Fruit fly (Drosophila melanogaster) whole organism, embryonic: ENCODE data around the gene FBXO11.
A peak's percentile ranks its signal among the peaks of the same experiment; 100 is the strongest.

Source experiments
- Antp ChIP-seq: fragments of 200-800 bp; sonication (Bioruptor generic); optimal IDR thresholded peaks from 3 replicates; lab custom pipeline; 2016; ENCODE audit warnings: missing biosample characterization, missing genetic modification characterization
- Asciz ChIP-seq: fragments of 200-800 bp; sonication (Bioruptor generic); optimal IDR thresholded peaks from 2 replicates; lab custom pipeline; 2017; ENCODE audit warnings: missing biosample characterization, mild to moderate bottlenecking, missing genetic modification characterization, missing genetic modification reagents
- BtbVII ChIP-seq: fragments of 200-800 bp; sonication (Bioruptor generic); optimal IDR thresholded peaks from 3 replicates; lab custom pipeline; 2017; ENCODE audit warnings: missing biosample characterization, mild to moderate bottlenecking, missing genetic modification characterization
- CG10543 ChIP-seq: fragments of 200-800 bp; sonication (Bioruptor generic); optimal IDR thresholded peaks from 3 replicates; lab custom pipeline; 2017; ENCODE audit warnings: missing biosample characterization, mild to moderate bottlenecking, missing genetic modification characterization, moderate library complexity
- CG11695 ChIP-seq: fragments of 200-800 bp; sonication (Bioruptor generic); IDR thresholded peaks from 3 replicates; pipeline ENCODE4 v1.3.6; 2022; ENCODE audit warnings: missing biosample characterization, missing genetic modification characterization
- CG14965 ChIP-seq: fragments of 200-800 bp; sonication (Bioruptor generic); optimal IDR thresholded peaks from 2 replicates; lab custom pipeline; 2016; ENCODE audit warnings: missing biosample characterization, missing genetic modification characterization, borderline replicate concordance
- CG17186 ChIP-seq: fragments of 200-800 bp; sonication (Bioruptor generic); optimal IDR thresholded peaks from 3 replicates; lab custom pipeline; 2017; ENCODE audit warnings: missing biosample characterization, missing genetic modification reagents, missing genetic modification characterization
- CG1792 ChIP-seq: fragments of 200-800 bp; sonication (Bioruptor generic); optimal IDR thresholded peaks from 2 replicates; lab custom pipeline; 2016; ENCODE audit warnings: missing biosample characterization, missing genetic modification characterization
- CG30020 ChIP-seq: fragments of 200-800 bp; optimal IDR thresholded peaks from 2 replicates; lab custom pipeline; 2019; ENCODE audit warnings: missing biosample characterization, mild to moderate bottlenecking, missing genetic modification characterization, moderate library complexity
- CG4282 ChIP-seq: fragments of 200-800 bp; sonication (Bioruptor generic); optimal IDR thresholded peaks from 2 replicates; lab custom pipeline; 2016; ENCODE audit warnings: missing biosample characterization, missing genetic modification characterization
- CG5180 ChIP-seq: fragments of 200-800 bp; sonication (Bioruptor generic); optimal IDR thresholded peaks from 3 replicates; lab custom pipeline; 2017; ENCODE audit warnings: missing biosample characterization, missing genetic modification characterization, mild to moderate bottlenecking, moderate library complexity, missing genetic modification reagents
- CG6791 ChIP-seq: fragments of 200-800 bp; sonication (Bioruptor generic); IDR thresholded peaks from 3 replicates; pipeline ENCODE4 v1.3.6; 2022; ENCODE audit warnings: missing biosample characterization, missing genetic modification characterization; ENCODE audit not compliant: partially characterized antibody
- CG7987 ChIP-seq: fragments of 200-800 bp; sonication (Bioruptor generic); optimal IDR thresholded peaks from 2 replicates; lab custom pipeline; 2018; ENCODE audit warnings: missing biosample characterization, mild to moderate bottlenecking, missing genetic modification characterization, moderate library complexity
- CG9797 ChIP-seq: fragments of 200-800 bp; sonication (Bioruptor generic); optimal IDR thresholded peaks from 3 replicates; lab custom pipeline; 2018; ENCODE audit warnings: missing biosample characterization, mild to moderate bottlenecking, missing genetic modification characterization
- CG9876 ChIP-seq: fragments of 200-800 bp; sonication (Bioruptor generic); optimal IDR thresholded peaks from 2 replicates; lab custom pipeline; 2016; ENCODE audit warnings: missing biosample characterization, missing genetic modification characterization
- Dek ChIP-seq: fragments of 200-800 bp; sonication (Bioruptor generic); optimal IDR thresholded peaks from 3 replicates; lab custom pipeline; 2019; ENCODE audit warnings: missing biosample characterization, mild to moderate bottlenecking, missing genetic modification characterization, moderate library complexity
- Hmr ChIP-seq: fragments of 200-800 bp; sonication (Bioruptor generic); optimal IDR thresholded peaks from 3 replicates; lab custom pipeline; 2017; ENCODE audit warnings: mild to moderate bottlenecking, missing biosample characterization, missing genetic modification reagents, missing genetic modification characterization
- Kr ChIP-seq: fragments of 200-800 bp; sonication (Bioruptor generic); optimal IDR thresholded peaks from 2 replicates; lab custom pipeline; 2017; ENCODE audit warnings: missing biosample characterization, mild to moderate bottlenecking, missing genetic modification characterization
- MBD-R2 ChIP-seq: fragments of 200-800 bp; sonication (Bioruptor generic); IDR thresholded peaks from 2 replicates; pipeline ENCODE4 v1.3.6; 2022; ENCODE audit warnings: missing biosample characterization, missing genetic modification characterization
- Neu2 ChIP-seq: fragments of 200-800 bp; sonication (Bioruptor generic); optimal IDR thresholded peaks from 3 replicates; lab custom pipeline; 2016; ENCODE audit warnings: missing biosample characterization, missing genetic modification characterization, borderline replicate concordance
- Opbp ChIP-seq: fragments of 200-800 bp; sonication (Bioruptor generic); IDR thresholded peaks from 3 replicates; pipeline ENCODE4 v1.3.6; 2022; ENCODE audit warnings: missing biosample characterization, missing genetic modification characterization; ENCODE audit not compliant: partially characterized antibody
- Ptx1 ChIP-seq: fragments of 200-800 bp; sonication (Bioruptor generic); IDR thresholded peaks from 2 replicates; pipeline ENCODE4 v1.3.6; 2022; ENCODE audit warnings: missing biosample characterization, missing genetic modification characterization
- Sry-β ChIP-seq: fragments of 200-800 bp; sonication (Bioruptor generic); optimal IDR thresholded peaks from 2 replicates; lab custom pipeline; 2018; ENCODE audit warnings: missing biosample characterization, mild to moderate bottlenecking, missing genetic modification characterization, moderate library complexity
- Sry-δ ChIP-seq: fragments of 200-800 bp; sonication (Bioruptor generic); optimal IDR thresholded peaks from 2 replicates; lab custom pipeline; 2016; ENCODE audit warnings: missing biosample characterization, missing genetic modification characterization
- Stat92E ChIP-seq, 3 experiments: fragments of >200 bp in 2 of 3; fragments of 200-800 bp in 1 of 3; sonication (Bioruptor generic) in 1 of 3; optimal IDR thresholded peaks; 2 replicates each; lab custom pipeline; 2017 to 2019; ENCODE audit warnings: missing biosample characterization in 3 of 3, missing genetic modification characterization in 3 of 3, mild to moderate bottlenecking in 1 of 3, moderate library complexity in 1 of 3
- Trl ChIP-seq, 3 experiments: fragments of >200 bp in 2 of 3; fragments of 200-800 bp in 1 of 3; sonication (Bioruptor generic) in 1 of 3; optimal IDR thresholded peaks; 2 replicates in 1 of 3; 3 replicates in 2 of 3; lab custom pipeline; 2016 to 2017; ENCODE audit warnings: missing biosample characterization in 1 of 3, missing genetic modification characterization in 1 of 3
- ap ChIP-seq: fragments of 200-800 bp; sonication (Bioruptor generic); IDR thresholded peaks from 2 replicates; pipeline ENCODE4 v1.3.6; 2022; ENCODE audit warnings: missing biosample characterization, missing genetic modification characterization
- bab2 ChIP-seq: fragments of 200-800 bp; sonication (Bioruptor generic); optimal IDR thresholded peaks from 2 replicates; lab custom pipeline; 2016; ENCODE audit warnings: missing biosample characterization, missing genetic modification characterization
- cas ChIP-seq: fragments of 200-800 bp; sonication (Bioruptor generic); IDR thresholded peaks from 2 replicates; pipeline ENCODE4 v1.3.6; 2022; ENCODE audit warnings: missing biosample characterization, missing genetic modification characterization
- chinmo ChIP-seq: fragments of 200-800 bp; sonication (Bioruptor generic); IDR thresholded peaks from 4 replicates; pipeline ENCODE4 v1.3.6; 2022; ENCODE audit warnings: missing biosample characterization, missing genetic modification characterization; ENCODE audit not compliant: partially characterized antibody
- chn ChIP-seq: fragments of 200-800 bp; sonication (Bioruptor generic); optimal IDR thresholded peaks from 2 replicates; lab custom pipeline; 2016; ENCODE audit warnings: missing biosample characterization, missing genetic modification characterization
- dm ChIP-seq: fragments of 200-800 bp; sonication (Bioruptor generic); optimal IDR thresholded peaks from 3 replicates; lab custom pipeline; 2016; ENCODE audit warnings: missing biosample characterization, missing genetic modification characterization
- gem ChIP-seq: fragments of 200-800 bp; sonication (Bioruptor generic); optimal IDR thresholded peaks from 2 replicates; lab custom pipeline; 2019; ENCODE audit warnings: missing biosample characterization, mild to moderate bottlenecking, missing genetic modification characterization, moderate library complexity
- hkb ChIP-seq, 2 experiments: fragments of 200-800 bp in 1 of 2; fragments of >200 bp in 1 of 2; sonication (Bioruptor generic) in 1 of 2; IDR thresholded peaks in 1 of 2; optimal IDR thresholded peaks in 1 of 2; 2 replicates each; pipeline versions ENCODE4 v1.3.6 to Lab custom; 2017 to 2022; ENCODE audit warnings: missing biosample characterization in 1 of 2, missing genetic modification characterization in 1 of 2
- ind ChIP-seq: fragments of 200-800 bp; sonication (Bioruptor generic); optimal IDR thresholded peaks from 3 replicates; lab custom pipeline; 2016; ENCODE audit warnings: missing biosample characterization, missing genetic modification characterization
- inv ChIP-seq: fragments of 200-800 bp; sonication (Bioruptor generic); IDR thresholded peaks from 2 replicates; pipeline ENCODE4 v1.3.6; 2022; ENCODE audit warnings: missing biosample characterization, missing genetic modification characterization; ENCODE audit not compliant: partially characterized antibody
- kay ChIP-seq: fragments of 200-800 bp; sonication (Bioruptor generic); optimal IDR thresholded peaks from 2 replicates; lab custom pipeline; 2016; ENCODE audit warnings: missing biosample characterization, missing genetic modification characterization
- klu ChIP-seq: fragments of 200-800 bp; sonication (Bioruptor generic); IDR thresholded peaks from 2 replicates; pipeline ENCODE4 v1.3.6; 2022; ENCODE audit warnings: missing biosample characterization, missing genetic modification characterization
- lbe ChIP-seq: fragments of 200-800 bp; sonication (Bioruptor generic); optimal IDR thresholded peaks from 2 replicates; lab custom pipeline; 2016; ENCODE audit warnings: missing biosample characterization, mild to moderate bottlenecking, missing genetic modification characterization
- onecut ChIP-seq: fragments of 200-800 bp; sonication (Bioruptor generic); IDR thresholded peaks from 2 replicates; pipeline ENCODE4 v1.3.6; 2022; ENCODE audit warnings: missing biosample characterization, missing genetic modification characterization
- pnt ChIP-seq: fragments of 200-800 bp; sonication (Bioruptor generic); optimal IDR thresholded peaks from 3 replicates; lab custom pipeline; 2016; ENCODE audit warnings: missing biosample characterization, missing genetic modification characterization
- psq ChIP-seq: fragments of 200-800 bp; sonication (Bioruptor generic); optimal IDR thresholded peaks from 2 replicates; lab custom pipeline; 2017; ENCODE audit warnings: missing biosample characterization, missing genetic modification characterization
- sisA ChIP-seq: fragments of 200-800 bp; sonication (Bioruptor generic); IDR thresholded peaks from 2 replicates; pipeline ENCODE4 v1.3.6; 2022; ENCODE audit warnings: missing biosample characterization, missing genetic modification characterization
- slp2 ChIP-seq: fragments of 200-800 bp; sonication (Bioruptor generic); optimal IDR thresholded peaks from 2 replicates; lab custom pipeline; 2016; ENCODE audit warnings: missing biosample characterization, missing genetic modification characterization
- toy ChIP-seq: fragments of 200-800 bp; sonication (Bioruptor generic); IDR thresholded peaks from 2 replicates; pipeline ENCODE4 v1.3.6; 2022; ENCODE audit warnings: missing biosample characterization, missing genetic modification characterization
- unc-4 ChIP-seq: fragments of 200-800 bp; sonication (Bioruptor generic); IDR thresholded peaks from 2 replicates; pipeline ENCODE4 v1.3.6; 2022; ENCODE audit warnings: missing biosample characterization, missing genetic modification characterization; ENCODE audit not compliant: partially characterized antibody
- vfl ChIP-seq: fragments of 200-800 bp; sonication (Bioruptor generic); optimal IDR thresholded peaks from 2 replicates; lab custom pipeline; 2016; ENCODE audit warnings: missing biosample characterization, missing genetic modification characterization

The FBXO11 gene

dm6 chr3R:9762955-9763931, 45.9 kb downstream of the FBXO11 start, which contains the start of the genes Snap24 and CG8478 (continued):
- TF ChIP-seq CG11695 (GFP tag; lab: Robert Waterston, UW) (no peak), CG4282 (no peak), toy (GFP tag; lab: Robert Waterston, UW) (no peak), lbe (GFP tag; lab: Kevin White, UChicago) (no peak), Trl (optimal IDR thresholded peaks at IDR 0.05; lab: Kevin White, UChicago) (no peak), Trl (GFP tag; optimal IDR thresholded peaks at IDR 0.05; lab: Kevin White, UChicago) (no peak), dm (no peak), Ptx1 (GFP tag; lab: Robert Waterston, UW) (no peak), CG9797 (GFP tag; lab: Kevin White, UChicago) (peak; percentile 2), CG17186 (no peak), Kr (GFP tag; lab: Kevin White, UChicago) (no peak), bab2 (no peak), gem (tag; lab: Kevin White, UChicago) (no peak), CG14965 (GFP tag; lab: Kevin White, UChicago) (no peak), unc-4 (GFP tag; lab: Robert Waterston, UW) (peak; percentile 74), Sry-δ (GFP tag; lab: Kevin White, UChicago) (peak; percentile 88), CG9876 (GFP tag; lab: Kevin White, UChicago) (no peak), klu (GFP tag; lab: Robert Waterston, UW) (no peak), Sry-β (GFP tag; lab: Kevin White, UChicago) (no peak), pnt (GFP tag; lab: Kevin White, UChicago) (no peak), CG5180 (GFP tag; lab: Kevin White, UChicago) (no peak), slp2 (GFP tag; lab: Kevin White, UChicago) (no peak), psq (GFP tag; lab: Kevin White, UChicago) (no peak), chinmo (GFP tag; lab: Robert Waterston, UW) (peak; percentile 74; the same call in 2 of the 4 replicates), kay (GFP tag; lab: Kevin White, UChicago) (peak; percentile 85), CG6791 (GFP tag; lab: Robert Waterston, UW) (peak; percentile 79), BtbVII (no peak), CG1792 (GFP tag; lab: Kevin White, UChicago) (no peak), vfl (no peak), ap (GFP tag; lab: Robert Waterston, UW) (no peak), cas (GFP tag; lab: Robert Waterston, UW) (no peak), Opbp (peak; percentile 71; the same call in 2 of the 3 replicates), onecut (GFP tag; lab: Robert Waterston, UW) (peak; percentile 31; the same call in 1 of the 2 replicates), Dek (no peak), sisA (GFP tag; lab: Robert Waterston, UW) (no peak), Neu2 (GFP tag; lab: Kevin White, UChicago) (no peak), CG30020 (tag; lab: Kevin White, UChicago) (peak; percentile 84), inv (GFP tag; lab: Robert Waterston, UW) (peak; percentile 72), Antp (GFP tag; lab: Kevin White, UChicago) (no peak), chn (no peak), ind (GFP tag; lab: Kevin White, UChicago) (no peak), Asciz (no peak), Hmr (GFP tag; lab: Kevin White, UChicago) (no peak), CG7987 (GFP tag; lab: Kevin White, UChicago) (no peak), MBD-R2 (GFP tag; lab: Robert Waterston, UW) (peak; percentile 59), CG10543 (GFP tag; lab: Kevin White, UChicago) (no peak), hkb (optimal IDR thresholded peaks at IDR 0.05; lab: Kevin White, UChicago) (no peak), hkb (GFP tag; IDR thresholded peaks at IDR 0.05; lab: Robert Waterston, UW) (no peak), Stat92E (GFP tag; optimal IDR thresholded peaks at IDR 0.05; lab: Kevin White, UChicago) (no peak)
